Worm (Caenorhabditis elegans) whole organism, L1 larva: ENCODE measurements around the gene hlh-17.

Experiments used
- ceh-82 ChIP-seq, 3 experiments: fragments of 150-350 bp in 1 of 3; sonication (generic microtip) in 2 of 3; optimal IDR thresholded peaks; 2 replicates each; lab custom pipeline; 2014 to 2017; ENCODE audit warnings: missing biosample characterization in 3 of 3, missing genetic modification characterization in 3 of 3
- dsc-1 ChIP-seq: sonication (generic microtip); optimal IDR thresholded peaks from 2 replicates; lab custom pipeline; 2016; ENCODE audit warnings: mild to moderate bottlenecking, missing genetic modification characterization, missing compliant biosample characterization
- lin-13 ChIP-seq: fragments of 150-350 bp; optimal IDR thresholded peaks from 2 replicates; lab custom pipeline; 2014; ENCODE audit warnings: missing biosample characterization, missing genetic modification reagents, missing genetic modification characterization
- lsy-2 ChIP-seq, 2 experiments: fragments of 150-350 bp; optimal IDR thresholded peaks; 2 replicates each; lab custom pipeline; 2014; ENCODE audit warnings: missing biosample characterization in 2 of 2, missing genetic modification characterization in 2 of 2
- nhr-28 ChIP-seq: fragments of 150-350 bp; optimal IDR thresholded peaks from 2 replicates; lab custom pipeline; 2014; ENCODE audit warnings: missing biosample characterization, missing genetic modification characterization
- nhr-71 ChIP-seq: sonication (generic microtip); optimal IDR thresholded peaks from 2 replicates; lab custom pipeline; 2016; ENCODE audit warnings: mild to moderate bottlenecking, missing genetic modification characterization, moderate library complexity, missing compliant biosample characterization
- nhr-84 ChIP-seq: sonication (generic microtip); optimal IDR thresholded peaks from 2 replicates; lab custom pipeline; 2017; ENCODE audit warnings: missing biosample characterization, missing genetic modification characterization
- nhr-90 ChIP-seq: sonication (generic microtip); optimal IDR thresholded peaks from 2 replicates; lab custom pipeline; 2016; ENCODE audit warnings: mild to moderate bottlenecking, missing genetic modification characterization, missing compliant biosample characterization; ENCODE audit not compliant: poor library complexity
- skn-1 ChIP-seq: fragments of 150-350 bp; optimal IDR thresholded peaks from 2 replicates; lab custom pipeline; 2014; ENCODE audit warnings: missing biosample characterization, missing genetic modification characterization
- unc-62 ChIP-seq: fragments of 150-350 bp; optimal IDR thresholded peaks from 2 replicates; lab custom pipeline; 2014; ENCODE audit warnings: missing biosample characterization, missing genetic modification reagents, missing genetic modification characterization

DNA sequence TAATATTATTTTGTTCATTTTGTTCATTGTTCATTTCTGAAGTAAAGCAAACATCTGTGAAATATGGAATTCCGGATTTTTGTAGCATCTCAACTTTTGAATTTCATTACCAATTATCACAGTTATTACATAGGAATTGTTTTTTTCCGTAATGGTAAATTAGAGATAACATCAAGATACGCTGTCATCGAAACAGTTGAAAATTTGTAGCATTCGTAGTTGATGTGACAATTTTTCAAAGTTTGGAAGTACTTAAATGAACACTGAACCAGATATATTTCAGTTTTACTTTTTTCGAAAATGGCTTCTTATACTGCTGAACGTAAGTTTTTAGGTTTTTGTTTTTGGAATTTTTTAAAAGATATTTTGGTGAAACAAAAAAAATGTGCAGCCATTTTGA is 28.8 kb upstream of the hlh-17 start, which contains the start of gene H25K10.4:
- TF ChIP-seq nhr-28 (tag; lab: Kevin White, UChicago) (no peak), lsy-2 (tag; optimal IDR thresholded peaks at IDR 0.05; lab: Kevin White, UChicago) (no peak), unc-62 (GFP tag; lab: Kevin White, UChicago) (no peak), skn-1 (tag; lab: Kevin White, UChicago) (no peak), nhr-84 (tag; lab: Kevin White, UChicago) (no peak), ceh-82 (tag; optimal IDR thresholded peaks at IDR 0.05; lab: Kevin White, UChicago) (no peak), dsc-1 (tag; lab: Kevin White, UChicago) (no peak), lin-13 (GFP tag; lab: Kevin White, UChicago) (no peak), nhr-90 (no peak), nhr-71 (tag; lab: Kevin White, UChicago) (no peak)
